Fruit fly (Drosophila melanogaster) whole organism, embryonic: ENCODE data around the gene CG11975.

Experiments used
- C15 ChIP-seq: fragments of 200-800 bp; sonication (Bioruptor generic); IDR thresholded peaks from 3 replicates; pipeline ENCODE4 v1.3.6; 2022; ENCODE audit warnings: missing biosample characterization, missing genetic modification characterization
- CG1024 ChIP-seq: fragments of 200-800 bp; sonication (Bioruptor generic); IDR thresholded peaks from 2 replicates; pipeline ENCODE4 v1.3.6; 2022; ENCODE audit warnings: missing biosample characterization, missing genetic modification characterization
- CG10959 ChIP-seq: fragments of 200-800 bp; sonication (Bioruptor generic); IDR thresholded peaks from 2 replicates; pipeline ENCODE4 v1.3.6; 2022; ENCODE audit warnings: missing biosample characterization, missing genetic modification characterization
- CG11504 ChIP-seq: fragments of 200-800 bp; sonication (Bioruptor generic); optimal IDR thresholded peaks from 3 replicates; lab custom pipeline; 2019; ENCODE audit warnings: missing biosample characterization, mild to moderate bottlenecking, missing genetic modification characterization, moderate library complexity
- CG11695 ChIP-seq: fragments of 200-800 bp; sonication (Bioruptor generic); IDR thresholded peaks from 3 replicates; pipeline ENCODE4 v1.3.6; 2022; ENCODE audit warnings: missing biosample characterization, missing genetic modification characterization
- CG1233 ChIP-seq: fragments of 200-800 bp; sonication (Bioruptor generic); optimal IDR thresholded peaks from 4 replicates; lab custom pipeline; 2018; ENCODE audit warnings: missing biosample characterization, mild to moderate bottlenecking, missing genetic modification characterization
- CG14965 ChIP-seq: fragments of 200-800 bp; sonication (Bioruptor generic); optimal IDR thresholded peaks from 2 replicates; lab custom pipeline; 2016; ENCODE audit warnings: missing biosample characterization, missing genetic modification characterization, borderline replicate concordance
- CG1602 ChIP-seq: fragments of 200-800 bp; sonication (Bioruptor generic); optimal IDR thresholded peaks from 3 replicates; lab custom pipeline; 2016; ENCODE audit warnings: missing biosample characterization, missing genetic modification characterization
- CG18262 ChIP-seq: fragments of 200-800 bp; optimal IDR thresholded peaks from 3 replicates; lab custom pipeline; 2019; ENCODE audit warnings: missing biosample characterization, mild to moderate bottlenecking, missing genetic modification characterization, moderate library complexity
- CG3065 ChIP-seq: fragments of 200-800 bp; sonication (Bioruptor generic); optimal IDR thresholded peaks from 2 replicates; lab custom pipeline; 2016; ENCODE audit warnings: missing biosample characterization, missing genetic modification characterization
- CG31441 ChIP-seq: fragments of 200-800 bp; sonication (Bioruptor generic); IDR thresholded peaks from 2 replicates; pipeline ENCODE4 v1.3.6; 2022; ENCODE audit warnings: missing biosample characterization, missing genetic modification characterization
- CG33213 ChIP-seq: fragments of 200-800 bp; sonication (Bioruptor generic); optimal IDR thresholded peaks from 3 replicates; lab custom pipeline; 2016; ENCODE audit warnings: missing biosample characterization, missing genetic modification characterization
- CG34422 ChIP-seq: fragments of 200-800 bp; sonication (Bioruptor generic); IDR thresholded peaks from 3 replicates; pipeline ENCODE4 v1.3.6; 2022; ENCODE audit warnings: missing biosample characterization, missing genetic modification characterization
- CG4282 ChIP-seq: fragments of 200-800 bp; sonication (Bioruptor generic); optimal IDR thresholded peaks from 2 replicates; lab custom pipeline; 2016; ENCODE audit warnings: missing biosample characterization, missing genetic modification characterization
- CG4360 ChIP-seq: fragments of 200-800 bp; sonication (Bioruptor generic); IDR thresholded peaks from 2 replicates; pipeline ENCODE4 v1.3.6; 2022; ENCODE audit warnings: missing biosample characterization, missing genetic modification characterization
- CG6175 ChIP-seq: fragments of 200-800 bp; sonication (Bioruptor generic); IDR thresholded peaks from 3 replicates; pipeline ENCODE4 v1.3.6; 2022; ENCODE audit warnings: missing biosample characterization, missing genetic modification characterization
- CG8388 ChIP-seq: fragments of 200-800 bp; sonication (Bioruptor generic); optimal IDR thresholded peaks from 2 replicates; lab custom pipeline; 2019; ENCODE audit warnings: missing biosample characterization, mild to moderate bottlenecking, missing genetic modification characterization, moderate library complexity
- Dbx ChIP-seq: fragments of 200-800 bp; sonication (Bioruptor generic); IDR thresholded peaks from 3 replicates; pipeline ENCODE4 v1.3.6; 2022; ENCODE audit warnings: missing biosample characterization, missing genetic modification characterization
- E2f1 ChIP-seq: fragments of 200-800 bp; sonication (Bioruptor generic); IDR thresholded peaks from 2 replicates; pipeline ENCODE4 v1.3.6; 2022; ENCODE audit warnings: missing biosample characterization, missing genetic modification characterization
- Ets97D ChIP-seq: fragments of 200-800 bp; sonication (Bioruptor generic); optimal IDR thresholded peaks from 3 replicates; lab custom pipeline; 2016; ENCODE audit warnings: missing biosample characterization, missing genetic modification characterization
- Fer1 ChIP-seq: fragments of 200-800 bp; sonication (Bioruptor generic); optimal IDR thresholded peaks from 2 replicates; lab custom pipeline; 2017; ENCODE audit warnings: missing biosample characterization, mild to moderate bottlenecking, missing genetic modification characterization
- HmgD ChIP-seq: fragments of 200-800 bp; sonication (Bioruptor generic); optimal IDR thresholded peaks from 3 replicates; lab custom pipeline; 2016; ENCODE audit warnings: missing biosample characterization, missing genetic modification characterization
- HmgZ ChIP-seq: fragments of 200-800 bp; sonication (Bioruptor generic); optimal IDR thresholded peaks from 2 replicates; lab custom pipeline; 2018; ENCODE audit warnings: missing biosample characterization, mild to moderate bottlenecking, missing genetic modification characterization
- Hr39 ChIP-seq: fragments of >200 bp; optimal IDR thresholded peaks from 2 replicates; lab custom pipeline; 2017
- Lhr ChIP-seq: fragments of 200-800 bp; sonication (Bioruptor generic); optimal IDR thresholded peaks from 3 replicates; lab custom pipeline; 2017; ENCODE audit warnings: mild to moderate bottlenecking, missing biosample characterization, missing genetic modification reagents, missing genetic modification characterization
- Nf-YB ChIP-seq: fragments of 200-800 bp; sonication (Bioruptor generic); optimal IDR thresholded peaks from 3 replicates; lab custom pipeline; 2019; ENCODE audit warnings: missing biosample characterization, mild to moderate bottlenecking, missing genetic modification characterization, moderate library complexity
- Ptx1 ChIP-seq: fragments of 200-800 bp; sonication (Bioruptor generic); IDR thresholded peaks from 2 replicates; pipeline ENCODE4 v1.3.6; 2022; ENCODE audit warnings: missing biosample characterization, missing genetic modification characterization
- br ChIP-seq: fragments of >200 bp; optimal IDR thresholded peaks from 2 replicates; lab custom pipeline; 2017
- caup ChIP-seq: fragments of 200-800 bp; sonication (Bioruptor generic); optimal IDR thresholded peaks from 3 replicates; lab custom pipeline; 2017; ENCODE audit warnings: missing biosample characterization, mild to moderate bottlenecking, missing genetic modification characterization, moderate library complexity; ENCODE audit not compliant: severe bottlenecking
- chinmo ChIP-seq: fragments of 200-800 bp; sonication (Bioruptor generic); IDR thresholded peaks from 4 replicates; pipeline ENCODE4 v1.3.6; 2022; ENCODE audit warnings: missing biosample characterization, missing genetic modification characterization; ENCODE audit not compliant: partially characterized antibody
- crc ChIP-seq: fragments of 200-800 bp; sonication (Bioruptor generic); optimal IDR thresholded peaks from 2 replicates; lab custom pipeline; 2016; ENCODE audit warnings: missing biosample characterization, missing genetic modification characterization
- danr ChIP-seq: fragments of 200-800 bp; sonication (Bioruptor generic); IDR thresholded peaks from 2 replicates; pipeline ENCODE4 v1.3.6; 2022; ENCODE audit warnings: missing biosample characterization, missing genetic modification characterization
- esg ChIP-seq: fragments of 200-800 bp; sonication (Bioruptor generic); conservative IDR thresholded peaks from 2 replicates; pipeline ENCODE4 v1.3.6; 2022; ENCODE audit warnings: missing biosample characterization, missing genetic modification characterization
- eyg ChIP-seq: fragments of 200-800 bp; sonication (Bioruptor generic); optimal IDR thresholded peaks from 3 replicates; lab custom pipeline; 2016; ENCODE audit warnings: missing biosample characterization, missing genetic modification characterization
- fd102C ChIP-seq: fragments of 200-800 bp; sonication (Bioruptor generic); optimal IDR thresholded peaks from 2 replicates; lab custom pipeline; 2018; ENCODE audit warnings: missing biosample characterization, mild to moderate bottlenecking, missing genetic modification characterization, moderate library complexity
- fd3F ChIP-seq: fragments of 200-800 bp; sonication (Bioruptor generic); optimal IDR thresholded peaks from 2 replicates; lab custom pipeline; 2018; ENCODE audit warnings: missing biosample characterization, mild to moderate bottlenecking, missing genetic modification characterization, moderate library complexity
- fd96Cb ChIP-seq: fragments of 200-800 bp; sonication (Bioruptor generic); optimal IDR thresholded peaks from 2 replicates; lab custom pipeline; 2018; ENCODE audit warnings: missing biosample characterization, mild to moderate bottlenecking, missing genetic modification characterization, moderate library complexity
- hkb ChIP-seq, 2 experiments: fragments of 200-800 bp in 1 of 2; fragments of >200 bp in 1 of 2; sonication (Bioruptor generic) in 1 of 2; IDR thresholded peaks in 1 of 2; optimal IDR thresholded peaks in 1 of 2; 2 replicates each; pipeline versions ENCODE4 v1.3.6 to Lab custom; 2017 to 2022; ENCODE audit warnings: missing biosample characterization in 1 of 2, missing genetic modification characterization in 1 of 2
- inv ChIP-seq: fragments of 200-800 bp; sonication (Bioruptor generic); IDR thresholded peaks from 2 replicates; pipeline ENCODE4 v1.3.6; 2022; ENCODE audit warnings: missing biosample characterization, missing genetic modification characterization; ENCODE audit not compliant: partially characterized antibody
- kay ChIP-seq: fragments of 200-800 bp; sonication (Bioruptor generic); optimal IDR thresholded peaks from 2 replicates; lab custom pipeline; 2016; ENCODE audit warnings: missing biosample characterization, missing genetic modification characterization
- lmd ChIP-seq: fragments of 200-800 bp; sonication (Bioruptor generic); IDR thresholded peaks from 2 replicates; pipeline ENCODE4 v1.3.6; 2022; ENCODE audit warnings: missing biosample characterization, missing genetic modification characterization
- mirr ChIP-seq: fragments of 200-800 bp; sonication (Bioruptor generic); optimal IDR thresholded peaks from 3 replicates; lab custom pipeline; 2018; ENCODE audit warnings: missing biosample characterization, mild to moderate bottlenecking, missing genetic modification characterization
- onecut ChIP-seq: fragments of 200-800 bp; sonication (Bioruptor generic); IDR thresholded peaks from 2 replicates; pipeline ENCODE4 v1.3.6; 2022; ENCODE audit warnings: missing biosample characterization, missing genetic modification characterization
- peb ChIP-seq: fragments of 200-800 bp; sonication (Bioruptor generic); IDR thresholded peaks from 2 replicates; pipeline ENCODE4 v1.3.6; 2022; ENCODE audit warnings: missing biosample characterization, missing genetic modification characterization
- pho ChIP-seq: fragments of 200-800 bp; sonication (Bioruptor generic); optimal IDR thresholded peaks from 2 replicates; lab custom pipeline; 2016; ENCODE audit warnings: missing biosample characterization, missing genetic modification characterization
- pum ChIP-seq: fragments of 200-800 bp; sonication (Bioruptor generic); optimal IDR thresholded peaks from 2 replicates; lab custom pipeline; 2016; ENCODE audit warnings: missing biosample characterization, missing genetic modification characterization
- rib ChIP-seq: fragments of 200-800 bp; sonication (Bioruptor generic); IDR thresholded peaks from 2 replicates; pipeline ENCODE4 v1.3.6; 2022; ENCODE audit warnings: missing biosample characterization, missing genetic modification characterization
- row ChIP-seq: fragments of 200-800 bp; sonication (Bioruptor generic); IDR thresholded peaks from 3 replicates; pipeline ENCODE4 v1.3.6; 2022; ENCODE audit warnings: missing biosample characterization, missing genetic modification characterization
- schlank ChIP-seq: fragments of 200-800 bp; sonication (Bioruptor generic); optimal IDR thresholded peaks from 2 replicates; lab custom pipeline; 2018; ENCODE audit warnings: missing biosample characterization, mild to moderate bottlenecking, missing genetic modification characterization
- sna ChIP-seq: fragments of 200-800 bp; sonication (Bioruptor generic); IDR thresholded peaks from 2 replicates; pipeline ENCODE4 v1.3.6; 2022; ENCODE audit warnings: missing biosample characterization, missing genetic modification characterization; ENCODE audit not compliant: partially characterized antibody
- sob ChIP-seq: fragments of 200-800 bp; sonication (Bioruptor generic); IDR thresholded peaks from 2 replicates; pipeline ENCODE4 v1.3.6; 2022; ENCODE audit warnings: missing biosample characterization, missing genetic modification characterization
- wek ChIP-seq: fragments of 200-800 bp; sonication (Bioruptor generic); optimal IDR thresholded peaks from 3 replicates; lab custom pipeline; 2018; ENCODE audit warnings: missing biosample characterization, mild to moderate bottlenecking, missing genetic modification characterization, moderate library complexity

The CG11975 gene

dm6 chr3R:9038652-9039051 lies 45.6 kb downstream of the CG11975 start, which contains the start of gene hyx (continued):
- TF ChIP-seq esg (no peak), CG31441 (GFP tag; lab: Robert Waterston, UW) (no peak), CG33213 (GFP tag; lab: Kevin White, UChicago) (peak; percentile 1), hkb (optimal IDR thresholded peaks at IDR 0.05; lab: Kevin White, UChicago) (no peak), hkb (GFP tag; IDR thresholded peaks at IDR 0.05; lab: Robert Waterston, UW) (peak; percentile 45; the same call in 1 of the 2 replicates), Hr39 (no peak), Ptx1 (GFP tag; lab: Robert Waterston, UW) (peak; percentile 48), chinmo (GFP tag; lab: Robert Waterston, UW) (peak; percentile 78; the same call in 3 of the 4 replicates), HmgD (GFP tag; lab: Kevin White, UChicago) (no peak), peb (GFP tag; lab: Robert Waterston, UW) (no peak), Ets97D (peak; percentile 32), CG18262 (tag; lab: Kevin White, UChicago) (peak; percentile 41), pho (GFP tag; lab: Kevin White, UChicago) (peak; percentile 30), crc (GFP tag; lab: Kevin White, UChicago) (no peak), br (lab: Kevin White, UChicago) (no peak), lmd (GFP tag; lab: Robert Waterston, UW) (no peak; the same call in 1 of the 2 replicates), CG10959 (GFP tag; lab: Robert Waterston, UW) (no peak), C15 (GFP tag; lab: Robert Waterston, UW) (no peak), Dbx (GFP tag; lab: Robert Waterston, UW) (peak; percentile 75), CG1602 (GFP tag; lab: Kevin White, UChicago) (no peak), eyg (GFP tag; lab: Kevin White, UChicago) (no peak), Lhr (GFP tag; lab: Kevin White, UChicago) (no peak), row (GFP tag; lab: Robert Waterston, UW) (peak; percentile 90), Fer1 (peak; percentile 61), fd96Cb (tag; lab: Kevin White, UChicago) (no peak), CG11695 (GFP tag; lab: Robert Waterston, UW) (no peak), E2f1 (GFP tag; lab: Robert Waterston, UW) (no peak)
- TF ChIP-seq, all 482 proteins: peak for 203

- TF ChIP-seq wek (GFP tag; lab: Kevin White, UChicago) (no peak), kay (GFP tag; lab: Kevin White, UChicago) (no peak), fd3F (no peak), CG1233 (GFP tag; lab: Kevin White, UChicago) (no peak), danr (no peak), CG4282 (GFP tag; lab: Kevin White, UChicago) (no peak), CG11695 (GFP tag; lab: Robert Waterston, UW) (no peak), onecut (GFP tag; lab: Robert Waterston, UW) (no peak), rib (GFP tag; lab: Robert Waterston, UW) (no peak), CG4360 (GFP tag; lab: Robert Waterston, UW) (no peak), sob (no peak), CG3065 (GFP tag; lab: Kevin White, UChicago) (no peak), inv (peak; percentile 65), HmgZ (tag; lab: Kevin White, UChicago) (peak; percentile 20), pum (GFP tag; lab: Kevin White, UChicago) (no peak), schlank (no peak), CG11504 (tag; lab: Kevin White, UChicago) (no peak), mirr (GFP tag; lab: Kevin White, UChicago) (no peak), caup (GFP tag; lab: Kevin White, UChicago) (no peak), sna (GFP tag; lab: Robert Waterston, UW) (peak; percentile 51; the same call in 1 of the 2 replicates), Nf-YB (GFP tag; lab: Kevin White, UChicago) (peak; percentile 23), CG8388 (GFP tag; lab: Kevin White, UChicago) (no peak), CG14965 (GFP tag; lab: Kevin White, UChicago) (no peak), CG34422 (GFP tag; lab: Robert Waterston, UW) (peak; percentile 54; the same call in 1 of the 3 replicates), CG1024 (GFP tag; lab: Robert Waterston, UW) (no peak), CG6175 (GFP tag; lab: Robert Waterston, UW) (no peak), CG31441 (GFP tag; lab: Robert Waterston, UW) (peak; percentile 90), fd102C (GFP tag; lab: Kevin White, UChicago) (no peak)
Observed at dm6 chr3R:9039448-9039847, 46.4 kb downstream of the CG11975 start, which contains the start of gene neur. TSS of gene neur (minus strand) at chr3R:9039471.
